Fruit fly (Drosophila melanogaster) whole organism, prepupa: ENCODE measurements around the gene rho-4.
A peak's percentile ranks its signal among the peaks of the same experiment; 100 is the strongest.

Experiments
- Blimp-1 ChIP-seq: fragments of 200-800 bp; sonication (Bioruptor generic); optimal IDR thresholded peaks from 3 replicates; lab custom pipeline; 2017; ENCODE audit warnings: missing biosample characterization, missing genetic modification characterization, mild to moderate bottlenecking, moderate library complexity, missing genetic modification reagents
- CG10631 ChIP-seq: fragments of 200-800 bp; sonication (Bioruptor generic); optimal IDR thresholded peaks from 2 replicates; lab custom pipeline; 2016; ENCODE audit warnings: missing biosample characterization, missing genetic modification characterization
- CG10669 ChIP-seq: fragments of 200-800 bp; sonication (Bioruptor generic); optimal IDR thresholded peaks from 3 replicates; lab custom pipeline; 2018; ENCODE audit warnings: missing biosample characterization, mild to moderate bottlenecking, missing genetic modification characterization, moderate library complexity
- CG11294 ChIP-seq: fragments of 200-800 bp; sonication (Bioruptor generic); IDR thresholded peaks from 2 replicates; pipeline ENCODE4 v1.3.6; 2022; ENCODE audit warnings: missing biosample characterization, missing genetic modification characterization
- CG11762 ChIP-seq: fragments of 200-800 bp; sonication (Bioruptor generic); optimal IDR thresholded peaks from 3 replicates; lab custom pipeline; 2016; ENCODE audit warnings: missing biosample characterization, missing genetic modification characterization; ENCODE audit not compliant: insufficient read depth
- CG11902 ChIP-seq: fragments of 200-800 bp; sonication (Bioruptor generic); optimal IDR thresholded peaks from 3 replicates; lab custom pipeline; 2016; ENCODE audit warnings: missing biosample characterization, missing genetic modification characterization
- CG15336 ChIP-seq: fragments of 200-800 bp; sonication (Bioruptor generic); IDR thresholded peaks from 2 replicates; pipeline ENCODE4 v1.3.6; 2022; ENCODE audit warnings: missing biosample characterization, missing genetic modification characterization
- CG1621 ChIP-seq: fragments of 200-800 bp; sonication (Bioruptor generic); optimal IDR thresholded peaks from 3 replicates; lab custom pipeline; 2018; ENCODE audit warnings: missing biosample characterization, mild to moderate bottlenecking, missing genetic modification characterization
- CG16779 ChIP-seq: fragments of 200-800 bp; sonication (Bioruptor generic); optimal IDR thresholded peaks from 3 replicates; lab custom pipeline; 2017; ENCODE audit warnings: missing biosample characterization, mild to moderate bottlenecking, missing genetic modification characterization
- CG3032 ChIP-seq: fragments of 200-800 bp; optimal IDR thresholded peaks from 2 replicates; lab custom pipeline; 2019; ENCODE audit warnings: missing biosample characterization, mild to moderate bottlenecking, missing genetic modification characterization, moderate library complexity
- CG31627 ChIP-seq: fragments of 200-800 bp; sonication (Bioruptor generic); optimal IDR thresholded peaks from 3 replicates; lab custom pipeline; 2016; ENCODE audit warnings: missing biosample characterization, missing genetic modification characterization
- CG34406 ChIP-seq: fragments of 200-800 bp; sonication (Bioruptor generic); optimal IDR thresholded peaks from 3 replicates; lab custom pipeline; 2016; ENCODE audit warnings: missing biosample characterization, missing genetic modification characterization
- CG3919 ChIP-seq: fragments of 200-800 bp; sonication (Bioruptor generic); optimal IDR thresholded peaks from 3 replicates; lab custom pipeline; 2016; ENCODE audit warnings: missing biosample characterization, missing genetic modification characterization
- CG4318 ChIP-seq: fragments of 200-800 bp; sonication (Bioruptor generic); optimal IDR thresholded peaks from 3 replicates; lab custom pipeline; 2017; ENCODE audit warnings: missing biosample characterization, mild to moderate bottlenecking, missing genetic modification characterization
- CG6163 ChIP-seq: fragments of 200-800 bp; sonication (Bioruptor generic); IDR thresholded peaks from 3 replicates; pipeline ENCODE4 v1.3.6; 2022; ENCODE audit warnings: missing biosample characterization, missing genetic modification characterization
- CG6276 ChIP-seq: fragments of 200-800 bp; sonication (Bioruptor generic); optimal IDR thresholded peaks from 2 replicates; lab custom pipeline; 2017; ENCODE audit warnings: missing biosample characterization, mild to moderate bottlenecking, missing genetic modification characterization
- CG6792 ChIP-seq: fragments of 200-800 bp; sonication (Bioruptor generic); optimal IDR thresholded peaks from 3 replicates; lab custom pipeline; 2016; ENCODE audit warnings: missing biosample characterization, missing genetic modification characterization
- CG6854 ChIP-seq: fragments of 200-800 bp; sonication (Bioruptor generic); optimal IDR thresholded peaks from 2 replicates; lab custom pipeline; 2017; ENCODE audit warnings: missing biosample characterization, mild to moderate bottlenecking, missing genetic modification characterization
- CG8119 ChIP-seq: fragments of 200-800 bp; sonication (Bioruptor generic); IDR thresholded peaks from 3 replicates; pipeline ENCODE4 v1.3.6; 2022; ENCODE audit warnings: missing biosample characterization, missing genetic modification characterization
- CG8632 ChIP-seq: fragments of 200-800 bp; sonication (Bioruptor generic); optimal IDR thresholded peaks from 3 replicates; lab custom pipeline; 2016; ENCODE audit warnings: missing biosample characterization, missing genetic modification characterization
- CG9139 ChIP-seq: fragments of 200-800 bp; sonication (Bioruptor generic); optimal IDR thresholded peaks from 3 replicates; lab custom pipeline; 2017; ENCODE audit warnings: missing biosample characterization, mild to moderate bottlenecking, missing genetic modification characterization
- Eip75B ChIP-seq: fragments of 200-800 bp; sonication (Bioruptor generic); optimal IDR thresholded peaks from 3 replicates; lab custom pipeline; 2016; ENCODE audit warnings: missing biosample characterization, missing genetic modification characterization
- Eip78C ChIP-seq: fragments of 200-800 bp; sonication (Bioruptor generic); peaks from one replicate; lab custom pipeline; 2016; ENCODE audit warnings: missing biosample characterization, missing genetic modification characterization
- Eip93F ChIP-seq: fragments of 200-800 bp; sonication (Bioruptor generic); optimal IDR thresholded peaks from 2 replicates; lab custom pipeline; 2016; ENCODE audit warnings: missing biosample characterization, mild to moderate bottlenecking, missing genetic modification characterization
- Ets21C ChIP-seq: fragments of 200-800 bp; sonication (Bioruptor generic); optimal IDR thresholded peaks from 3 replicates; lab custom pipeline; 2016; ENCODE audit warnings: missing biosample characterization, missing genetic modification characterization
- Gug ChIP-seq: fragments of 200-800 bp; sonication (Bioruptor generic); IDR thresholded peaks from 2 replicates; pipeline ENCODE4 v1.3.6; 2022; ENCODE audit warnings: missing biosample characterization, missing genetic modification characterization
- Hr38 ChIP-seq: sonication (Bioruptor generic); optimal IDR thresholded peaks from 2 replicates; lab custom pipeline; 2016; ENCODE audit warnings: missing biosample characterization, missing genetic modification characterization
- Hr39 ChIP-seq: fragments of 200-800 bp; sonication (Bioruptor generic); optimal IDR thresholded peaks from 2 replicates; lab custom pipeline; 2016; ENCODE audit warnings: missing biosample characterization, missing genetic modification characterization
- Hr4 ChIP-seq: fragments of 200-800 bp; sonication (Bioruptor generic); optimal IDR thresholded peaks from 3 replicates; lab custom pipeline; 2016; ENCODE audit warnings: missing biosample characterization, missing genetic modification characterization
- Lpt ChIP-seq: fragments of 200-800 bp; sonication (Bioruptor generic); optimal IDR thresholded peaks from 3 replicates; lab custom pipeline; 2016; ENCODE audit warnings: missing biosample characterization, missing genetic modification characterization
- Met ChIP-seq: fragments of 200-800 bp; sonication (Bioruptor generic); optimal IDR thresholded peaks from 3 replicates; lab custom pipeline; 2016; ENCODE audit warnings: missing biosample characterization, missing genetic modification characterization
- Smox ChIP-seq: fragments of 200-800 bp; sonication (Bioruptor generic); optimal IDR thresholded peaks from 3 replicates; lab custom pipeline; 2016; ENCODE audit warnings: missing biosample characterization, missing genetic modification characterization
- Sox102F ChIP-seq: fragments of 200-800 bp; sonication (Bioruptor generic); optimal IDR thresholded peaks from 2 replicates; lab custom pipeline; 2016; ENCODE audit warnings: missing biosample characterization, mild to moderate bottlenecking, missing genetic modification characterization
- Sox14 ChIP-seq: fragments of 200-800 bp; sonication (Bioruptor generic); optimal IDR thresholded peaks from 3 replicates; lab custom pipeline; 2016; ENCODE audit warnings: missing biosample characterization, missing genetic modification characterization
- Sox15 ChIP-seq: fragments of 200-800 bp; sonication (Bioruptor generic); optimal IDR thresholded peaks from 3 replicates; lab custom pipeline; 2016; ENCODE audit warnings: missing biosample characterization, missing genetic modification characterization
- acj6 ChIP-seq: fragments of 200-800 bp; sonication (Bioruptor generic); optimal IDR thresholded peaks from 3 replicates; lab custom pipeline; 2016; ENCODE audit warnings: missing biosample characterization, missing genetic modification characterization
- cyc ChIP-seq: fragments of 200-800 bp; sonication (Bioruptor generic); optimal IDR thresholded peaks from 3 replicates; lab custom pipeline; 2016; ENCODE audit warnings: missing biosample characterization, missing genetic modification characterization
- dac ChIP-seq: fragments of 200-800 bp; sonication (Bioruptor generic); optimal IDR thresholded peaks from 2 replicates; lab custom pipeline; 2017; ENCODE audit warnings: missing biosample characterization, mild to moderate bottlenecking, missing genetic modification characterization
- dsx ChIP-seq: fragments of 200-800 bp; optimal IDR thresholded peaks from 3 replicates; lab custom pipeline; 2019; ENCODE audit warnings: missing biosample characterization, mild to moderate bottlenecking, missing genetic modification characterization, moderate library complexity; ENCODE audit not compliant: poor library complexity, severe bottlenecking
- eg ChIP-seq: fragments of 200-800 bp; sonication (Bioruptor generic); IDR thresholded peaks from 3 replicates; pipeline ENCODE4 v1.3.6; 2022; ENCODE audit warnings: missing biosample characterization, missing genetic modification characterization
- esn ChIP-seq: fragments of 200-800 bp; sonication (Bioruptor generic); optimal IDR thresholded peaks from 2 replicates; lab custom pipeline; 2016; ENCODE audit warnings: missing biosample characterization, mild to moderate bottlenecking, missing genetic modification characterization, moderate library complexity
- fd59A ChIP-seq: fragments of 200-800 bp; sonication (Bioruptor generic); optimal IDR thresholded peaks from 2 replicates; lab custom pipeline; 2017; ENCODE audit warnings: missing biosample characterization, mild to moderate bottlenecking, missing genetic modification characterization, missing genetic modification reagents
- fd85E ChIP-seq: fragments of 200-800 bp; sonication (Bioruptor generic); optimal IDR thresholded peaks from 3 replicates; lab custom pipeline; 2016; ENCODE audit warnings: missing biosample characterization, missing genetic modification characterization
- fkh ChIP-seq: fragments of 200-800 bp; sonication (Bioruptor generic); optimal IDR thresholded peaks from 3 replicates; lab custom pipeline; 2017; ENCODE audit warnings: missing biosample characterization, mild to moderate bottlenecking, missing genetic modification characterization, moderate library complexity
- lz ChIP-seq: fragments of 200-800 bp; sonication (Bioruptor generic); optimal IDR thresholded peaks from 3 replicates; lab custom pipeline; 2016; ENCODE audit warnings: missing biosample characterization, missing genetic modification characterization
- net ChIP-seq: fragments of 200-800 bp; sonication (Bioruptor generic); optimal IDR thresholded peaks from 3 replicates; lab custom pipeline; 2016; ENCODE audit warnings: missing biosample characterization, missing genetic modification characterization
- pdm3 ChIP-seq: fragments of 200-800 bp; sonication (Bioruptor generic); optimal IDR thresholded peaks from 3 replicates; lab custom pipeline; 2016; ENCODE audit warnings: missing biosample characterization, missing genetic modification characterization
- spab ChIP-seq: fragments of 200-800 bp; sonication (Bioruptor generic); optimal IDR thresholded peaks from 2 replicates; lab custom pipeline; 2017; ENCODE audit warnings: missing biosample characterization, mild to moderate bottlenecking, missing genetic modification characterization, missing genetic modification reagents
- ss ChIP-seq, 2 experiments: fragments of 200-800 bp; sonication (Bioruptor generic); optimal IDR thresholded peaks; 2 replicates in 1 of 2; 3 replicates in 1 of 2; lab custom pipeline; 2017 to 2018; ENCODE audit warnings: mild to moderate bottlenecking in 2 of 2, missing biosample characterization in 2 of 2, missing genetic modification characterization in 2 of 2, moderate library complexity in 1 of 2
- svp ChIP-seq: fragments of 200-800 bp; sonication (Bioruptor generic); peaks from one replicate; lab custom pipeline; 2016; ENCODE audit warnings: missing biosample characterization, missing genetic modification characterization
- topi ChIP-seq: fragments of 200-800 bp; sonication (Bioruptor generic); optimal IDR thresholded peaks from 3 replicates; lab custom pipeline; 2016; ENCODE audit warnings: missing biosample characterization, missing genetic modification characterization
- vri ChIP-seq: fragments of 200-800 bp; sonication (Bioruptor generic); optimal IDR thresholded peaks from 3 replicates; lab custom pipeline; 2016; ENCODE audit warnings: missing biosample characterization, mild to moderate bottlenecking, missing genetic modification characterization

Gene rho-4

DNA sequence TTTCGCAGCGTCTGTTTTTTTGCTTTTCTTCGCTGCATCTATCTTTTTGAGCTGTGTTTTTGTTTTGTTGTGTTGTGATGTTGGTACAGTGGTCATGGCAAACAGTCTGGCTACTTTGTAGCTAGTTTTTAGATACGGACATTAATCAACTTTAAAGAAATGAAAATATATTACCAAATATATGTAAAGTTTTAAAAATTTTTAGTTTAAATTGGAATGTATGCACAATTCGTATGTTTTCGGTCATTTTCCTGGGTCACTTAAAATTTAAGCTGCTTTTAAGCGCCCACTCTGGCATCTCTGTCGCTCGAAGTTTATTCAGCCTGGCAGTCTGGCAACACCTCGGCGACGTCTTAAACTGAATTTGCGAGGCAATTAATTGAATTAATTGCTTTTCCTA lies 23.1 kb upstream of the rho-4 start, which contains the start of gene CG11695:
TSS of gene CG11695 (plus strand) at position 344 of the 400 bp plus-strand sequence.
- TF ChIP-seq eg (GFP tag; lab: Robert Waterston, UW) (peak; percentile 62; the same call in 2 of the 3 replicates), Smox (peak; percentile 61), CG8632 (GFP tag; lab: Kevin White, UChicago) (peak; percentile 29), CG10631 (GFP tag; lab: Kevin White, UChicago) (peak; percentile 69), Hr39 (GFP tag; lab: Kevin White, UChicago) (peak; percentile 64), Blimp-1 (GFP tag; lab: Kevin White, UChicago) (no peak), CG6854 (no peak), CG3919 (GFP tag; lab: Kevin White, UChicago) (peak; percentile 41), Hr4 (peak; percentile 63), CG34406 (GFP tag; lab: Kevin White, UChicago) (peak; percentile 51), svp (GFP tag; lab: Kevin White, UChicago) (peak; percentile 84), CG6276 (GFP tag; lab: Kevin White, UChicago) (no peak), Sox14 (peak; percentile 68), dac (peak; percentile 44), CG8119 (GFP tag; lab: Robert Waterston, UW) (0 out of 3 replicates have a peak, but pooled peaks have one; percentile 53), CG1621 (tag; lab: Kevin White, UChicago) (peak; percentile 42), ss (GFP tag; optimal IDR thresholded peaks at IDR 0.05; lab: Kevin White, UChicago) (peak; percentile 44 to 72), Sox15 (GFP tag; lab: Kevin White, UChicago) (peak; percentile 50), Hr38 (GFP tag; lab: Kevin White, UChicago) (no peak), CG6792 (GFP tag; lab: Kevin White, UChicago) (peak; percentile 58), Lpt (GFP tag; lab: Kevin White, UChicago) (peak; percentile 49), fd59A (GFP tag; lab: Kevin White, UChicago) (peak; percentile 53), CG11762 (peak; percentile 13), CG15336 (GFP tag; lab: Robert Waterston, UW) (peak; percentile 55), dsx (GFP tag; lab: Kevin White, UChicago) (peak; percentile 52), pdm3 (GFP tag; lab: Kevin White, UChicago) (peak; percentile 73), vri (GFP tag; lab: Kevin White, UChicago) (no peak), fd85E (GFP tag; lab: Kevin White, UChicago) (no peak), spab (GFP tag; lab: Kevin White, UChicago) (no peak), net (peak; percentile 58), CG31627 (GFP tag; lab: Kevin White, UChicago) (peak; percentile 67), CG16779 (tag; lab: Kevin White, UChicago) (no peak), lz (GFP tag; lab: Kevin White, UChicago) (peak; percentile 70), topi (GFP tag; lab: Kevin White, UChicago) (peak; percentile 57), CG9139 (peak; percentile 4), Eip75B (GFP tag; lab: Kevin White, UChicago) (peak; percentile 65), Eip78C (peak; percentile 82), Ets21C (GFP tag; lab: Kevin White, UChicago) (peak; percentile 30), CG4318 (GFP tag; lab: Kevin White, UChicago) (no peak), Met (GFP tag; lab: Kevin White, UChicago) (no peak), cyc (GFP tag; lab: Kevin White, UChicago) (peak; percentile 65), CG11902 (GFP tag; lab: Kevin White, UChicago) (peak; percentile 48), CG6163 (peak; percentile 66), CG11294 (GFP tag; lab: Robert Waterston, UW) (peak; percentile 58), fkh (GFP tag; lab: Kevin White, UChicago) (peak; percentile 77), esn (peak; percentile 74), CG10669 (peak; percentile 62), acj6 (GFP tag; lab: Kevin White, UChicago) (peak; percentile 71), Eip93F (GFP tag; lab: Kevin White, UChicago) (no peak), Sox102F (GFP tag; lab: Kevin White, UChicago) (no peak), Gug (GFP tag; lab: Robert Waterston, UW) (peak; percentile 32; the same call in 1 of the 2 replicates), CG3032 (peak; percentile 77)
